Worm (Caenorhabditis elegans): ENCODE data around the gene F09E10.1.

DNA sequence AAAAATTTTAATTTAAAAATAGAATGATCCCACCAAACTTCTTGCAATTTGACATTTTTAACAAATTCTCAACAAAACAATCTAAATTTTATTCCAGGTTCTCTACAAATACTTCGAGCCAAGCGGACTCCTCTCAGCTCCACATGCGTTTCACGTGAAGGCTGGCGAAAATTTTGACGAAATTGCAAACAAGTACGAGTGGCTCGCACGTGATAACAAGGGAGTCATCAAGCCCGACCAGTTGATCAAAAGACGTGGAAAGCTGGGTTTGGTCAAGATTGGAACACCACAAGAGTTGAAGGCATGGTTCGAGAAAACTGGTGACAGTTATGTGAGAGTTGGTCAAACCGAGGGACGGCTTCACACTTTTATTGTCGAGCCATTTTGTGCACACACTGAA, 23.0 kb upstream of the F09E10.1 start:
- TF ChIP-seq xnd-1 (tag; optimal IDR thresholded peaks at IDR 0.05) = no peak
- no peak for TF ChIP-seq pha-4 (tag; optimal IDR thresholded peaks at IDR 0.05)
